Fruit fly (Drosophila melanogaster) whole organism, wandering third instar larva: Measurements from ENCODE around the gene HLH3B.

ENCODE experiments used
- CG32264 ChIP-seq: fragments of 200-800 bp; sonication (Bioruptor generic); optimal IDR thresholded peaks from 2 replicates; lab custom pipeline; 2016; ENCODE audit warnings: missing biosample characterization, missing genetic modification characterization
- CrebA ChIP-seq: fragments of 200-800 bp; sonication (Bioruptor generic); optimal IDR thresholded peaks from 2 replicates; lab custom pipeline; 2016; ENCODE audit warnings: missing biosample characterization, mild to moderate bottlenecking, missing genetic modification characterization, borderline replicate concordance
- Dfd ChIP-seq: fragments of >200 bp; optimal IDR thresholded peaks from 2 replicates; lab custom pipeline; 2017; ENCODE audit warnings: missing biosample characterization, missing genetic modification characterization
- Dif ChIP-seq: fragments of 200-275, 200-300 bp; sonication (Bioruptor generic); optimal IDR thresholded peaks from 2 replicates; lab custom pipeline; 2018; ENCODE audit warnings: missing biosample characterization, missing genetic modification characterization; ENCODE audit not compliant: partially characterized antibody
- GATAd ChIP-seq: sonication (Bioruptor generic); optimal IDR thresholded peaks from 2 replicates; lab custom pipeline; 2016; ENCODE audit warnings: missing biosample characterization, missing genetic modification characterization
- HLH106 ChIP-seq: fragments of 200-800 bp; optimal IDR thresholded peaks from 3 replicates; lab custom pipeline; 2019; ENCODE audit warnings: missing biosample characterization, mild to moderate bottlenecking, missing genetic modification characterization, moderate library complexity
- Hr78 ChIP-seq: fragments of >200 bp; optimal IDR thresholded peaks from 2 replicates; lab custom pipeline; 2017; ENCODE audit warnings: missing biosample characterization, missing genetic modification characterization
- Hr83 ChIP-seq: fragments of 200-300 bp; sonication (Bioruptor generic); optimal IDR thresholded peaks from 2 replicates; lab custom pipeline; 2016; ENCODE audit warnings: missing biosample characterization, mild to moderate bottlenecking, missing genetic modification characterization, moderate library complexity; ENCODE audit not compliant: poor library complexity, severe bottlenecking
- Jra ChIP-seq: sonication (Bioruptor generic); optimal IDR thresholded peaks from 2 replicates; lab custom pipeline; 2016; ENCODE audit warnings: missing biosample characterization, missing genetic modification characterization
- Mio ChIP-seq: sonication (Bioruptor generic); optimal IDR thresholded peaks from 2 replicates; lab custom pipeline; 2016; ENCODE audit warnings: missing biosample characterization, missing genetic modification characterization
- Myc ChIP-seq: fragments of >200 bp; optimal IDR thresholded peaks from 2 replicates; lab custom pipeline; 2017
- N ChIP-seq: fragments of >200 bp; optimal IDR thresholded peaks from 2 replicates; lab custom pipeline; 2018; ENCODE audit warnings: missing biosample characterization, missing external identifiers, missing genetic modification characterization
- OdsH ChIP-seq: fragments of 200-800 bp; sonication (Bioruptor generic); optimal IDR thresholded peaks from 2 replicates; lab custom pipeline; 2016; ENCODE audit warnings: missing biosample characterization, mild to moderate bottlenecking, missing genetic modification characterization
- Rel ChIP-seq, 2 experiments: fragments of 200-800 bp; sonication (Bioruptor generic) in 1 of 2; optimal IDR thresholded peaks; 2 replicates in 1 of 2; 3 replicates in 1 of 2; lab custom pipeline; 2016 to 2019; ENCODE audit warnings: mild to moderate bottlenecking in 2 of 2, missing biosample characterization in 2 of 2, missing genetic modification characterization in 2 of 2, moderate library complexity in 1 of 2
- Sp1 ChIP-seq: fragments of 200-800 bp; sonication (Bioruptor generic); optimal IDR thresholded peaks from 3 replicates; lab custom pipeline; 2019; ENCODE audit warnings: missing biosample characterization, mild to moderate bottlenecking, missing genetic modification characterization, moderate library complexity
- Vsx2 ChIP-seq: fragments of 200-300, 225-300 bp; sonication (Bioruptor generic); optimal IDR thresholded peaks from 2 replicates; lab custom pipeline; 2018; ENCODE audit warnings: missing biosample characterization, missing genetic modification characterization; ENCODE audit not compliant: partially characterized antibody
- br ChIP-seq: fragments of 200-800 bp; sonication (Bioruptor generic); optimal IDR thresholded peaks from 2 replicates; lab custom pipeline; 2016; ENCODE audit warnings: missing biosample characterization, missing genetic modification characterization
- dl ChIP-seq, 2 experiments: fragments of 175-275, 200-275 bp in 1 of 2; fragments of 200-275 bp in 1 of 2; sonication (Bioruptor generic); optimal IDR thresholded peaks; lab custom pipeline; 2018; ENCODE audit warnings: mild to moderate bottlenecking in 2 of 2, missing biosample characterization in 2 of 2, missing genetic modification characterization in 2 of 2, moderate library complexity in 2 of 2; ENCODE audit not compliant: partially characterized antibody in 2 of 2, insufficient read depth in 1 of 2
- ey ChIP-seq: fragments of 200-800 bp; sonication (Bioruptor generic); optimal IDR thresholded peaks from 2 replicates; lab custom pipeline; 2016; ENCODE audit warnings: missing biosample characterization, missing genetic modification characterization
- foxo ChIP-seq, 2 experiments: fragments of 200-800 bp; sonication (Bioruptor generic); optimal IDR thresholded peaks; 2 replicates in 1 of 2; 3 replicates in 1 of 2; lab custom pipeline; 2016 to 2017; ENCODE audit warnings: missing biosample characterization in 2 of 2, missing genetic modification characterization in 2 of 2
- fru ChIP-seq: fragments of 200-800 bp; sonication (Bioruptor generic); optimal IDR thresholded peaks from 3 replicates; lab custom pipeline; 2016; ENCODE audit warnings: missing biosample characterization, mild to moderate bottlenecking, missing genetic modification characterization
- h ChIP-seq: fragments of 200-800 bp; sonication (Bioruptor generic); optimal IDR thresholded peaks from 3 replicates; lab custom pipeline; 2016; ENCODE audit warnings: missing biosample characterization, mild to moderate bottlenecking, missing genetic modification characterization
- jim ChIP-seq: fragments of 175-275, 200-325 bp; sonication (Bioruptor generic); optimal IDR thresholded peaks from 2 replicates; lab custom pipeline; 2016; ENCODE audit warnings: missing biosample characterization, mild to moderate bottlenecking, missing genetic modification characterization
- lola ChIP-seq: fragments of >200 bp; optimal IDR thresholded peaks from 2 replicates; lab custom pipeline; 2017; ENCODE audit warnings: missing biosample characterization, missing genetic modification characterization
- pan ChIP-seq: fragments of >200 bp; optimal IDR thresholded peaks from 2 replicates; lab custom pipeline; 2017
- psq ChIP-seq: fragments of 200-800 bp; sonication (Bioruptor generic); optimal IDR thresholded peaks from 3 replicates; lab custom pipeline; 2017; ENCODE audit warnings: missing biosample characterization, mild to moderate bottlenecking, missing genetic modification characterization, moderate library complexity
- sage ChIP-seq: fragments of 200-800 bp; sonication (Bioruptor generic); optimal IDR thresholded peaks from 2 replicates; lab custom pipeline; 2016; ENCODE audit warnings: missing biosample characterization, mild to moderate bottlenecking, missing genetic modification characterization
- tai ChIP-seq: sonication (Bioruptor generic); optimal IDR thresholded peaks from 2 replicates; lab custom pipeline; 2016; ENCODE audit warnings: missing biosample characterization, missing genetic modification characterization
- usp ChIP-seq: fragments of >200 bp; optimal IDR thresholded peaks from 2 replicates; lab custom pipeline; 2017; ENCODE audit warnings: missing biosample characterization, missing genetic modification characterization
- woc ChIP-seq: sonication (Bioruptor generic); optimal IDR thresholded peaks from 2 replicates; lab custom pipeline; 2016; ENCODE audit warnings: missing biosample characterization, mild to moderate bottlenecking, missing genetic modification characterization

The HLH3B gene

dm6 chrX:2661758-2662157 is 19.8 kb downstream of the HLH3B start:
- peak; percentile 62 for TF ChIP-seq Dfd
- no peak for TF ChIP-seq pan (lab: Kevin White, UChicago)
- peak; percentile 18 for TF ChIP-seq h
- no peak for TF ChIP-seq jim (GFP tag; lab: Kevin White, UChicago)
- no peak for TF ChIP-seq Hr78
- TF ChIP-seq sage (GFP tag; lab: Kevin White, UChicago) = no peak
- TF ChIP-seq Rel (GFP tag; optimal IDR thresholded peaks at IDR 0.05; lab: Kevin White, UChicago) = no peak
- TF ChIP-seq Rel (tag; optimal IDR thresholded peaks at IDR 0.05; lab: Kevin White, UChicago) = peak; percentile 25
- no peak for TF ChIP-seq OdsH
- TF ChIP-seq, all 38 proteins: peak for 3

- TF ChIP-seq foxo (GFP tag; optimal IDR thresholded peaks at IDR 0.05; lab: Kevin White, UChicago) = peak in 1 of 2 experiments; percentile 30
- no peak for TF ChIP-seq GATAd
- TF ChIP-seq tai (GFP tag; lab: Kevin White, UChicago) = no peak
- TF ChIP-seq dl (GFP tag; optimal IDR thresholded peaks at IDR 0.05; lab: Kevin White, UChicago; ENCODE audit: insufficient read depth in 1 of 2, partially characterized antibody in 2 of 2) = no peak
- no peak for TF ChIP-seq Dif (GFP tag; lab: Kevin White, UChicago)
- peak; percentile 13 for TF ChIP-seq fru
These were observed 22.0 kb downstream of the HLH3B start for dm6 chrX:2659430-2660075.

- TF ChIP-seq Hr83 (GFP tag; lab: Kevin White, UChicago) = peak; percentile 22
- TF ChIP-seq foxo (GFP tag; optimal IDR thresholded peaks at IDR 0.05; lab: Kevin White, UChicago) = peak in 1 of 2 experiments; percentile 20
- no peak for TF ChIP-seq lola (GFP tag; lab: Kevin White, UChicago)
- no peak for TF ChIP-seq HLH106
- TF ChIP-seq psq (GFP tag; lab: Kevin White, UChicago) = peak; percentile 72
- TF ChIP-seq Jra (GFP tag; lab: Kevin White, UChicago) = peak; percentile 72
- no peak for TF ChIP-seq Hr78
- peak; percentile 11 for TF ChIP-seq br (GFP tag; lab: Kevin White, UChicago)
- TF ChIP-seq fru = peak; percentile 12
- TF ChIP-seq CrebA = peak; percentile 80
- TF ChIP-seq N = no peak
- TF ChIP-seq woc (GFP tag; lab: Kevin White, UChicago) = no peak
- no peak for TF ChIP-seq jim (GFP tag; lab: Kevin White, UChicago)
- peak; percentile 75 for TF ChIP-seq h
- TF ChIP-seq Dif (GFP tag; lab: Kevin White, UChicago) = peak; percentile 82
- peak; percentile 13 for TF ChIP-seq Sp1 (GFP tag; lab: Kevin White, UChicago)
- TF ChIP-seq Mio (GFP tag; lab: Kevin White, UChicago) = no peak
- TF ChIP-seq Rel (GFP tag; optimal IDR thresholded peaks at IDR 0.05; lab: Kevin White, UChicago) = no peak
- TF ChIP-seq Rel (tag; optimal IDR thresholded peaks at IDR 0.05; lab: Kevin White, UChicago) = peak; percentile 59
- peak; percentile 56 for TF ChIP-seq Vsx2 (GFP tag; lab: Kevin White, UChicago)
- TF ChIP-seq dl (GFP tag; optimal IDR thresholded peaks at IDR 0.05; lab: Kevin White, UChicago; ENCODE audit: insufficient read depth in 1 of 2, partially characterized antibody in 2 of 2) = peak; percentile 10 to 62
These were observed 23.2 kb downstream of the HLH3B start for dm6 chrX:2658258-2658853.

- TF ChIP-seq Myc (no peak), psq (GFP tag; lab: Kevin White, UChicago) (no peak), Vsx2 (GFP tag; lab: Kevin White, UChicago) (no peak), OdsH (no peak), ey (GFP tag; lab: Kevin White, UChicago) (no peak), woc (GFP tag; lab: Kevin White, UChicago) (no peak), Jra (GFP tag; lab: Kevin White, UChicago) (no peak), GATAd (no peak), usp (no peak), CrebA (no peak), CG32264 (no peak), Hr83 (GFP tag; lab: Kevin White, UChicago) (no peak), jim (GFP tag; lab: Kevin White, UChicago) (no peak), Dfd (no peak)
These were observed 24.3 kb downstream of the HLH3B start for dm6 chrX:2657220-2657619.
